Worm (Caenorhabditis elegans): ENCODE results near the gene arrd-26.

ce11 chrIV:2111300-2111874 lies 45.4 kb downstream of the arrd-26 start, which contains the start of gene che-6:
- TF ChIP-seq ets-4 (GFP tag; optimal IDR thresholded peaks at IDR 0.05): no peak
- TF ChIP-seq Y56A3A.18 (GFP tag; IDR thresholded peaks at IDR 0.05): 0 out of 2 replicates have a peak, but pooled peaks have one; percentile 76
- TF ChIP-seq Y95B8A.8 (GFP tag; IDR thresholded peaks at IDR 0.05): peak; percentile 10; the same call in 1 of the 2 replicates
- TF ChIP-seq ama-1 (optimal IDR thresholded peaks at IDR 0.05): no peak
- no peak for TF ChIP-seq ama-1 (GFP tag; optimal IDR thresholded peaks at IDR 0.05)
- no peak for TF ChIP-seq mes-4 (tag; optimal IDR thresholded peaks at IDR 0.05)
